Worm (Caenorhabditis elegans): ENCODE measurements around the gene T28F3.9.

The T28F3.9 gene

DNA sequence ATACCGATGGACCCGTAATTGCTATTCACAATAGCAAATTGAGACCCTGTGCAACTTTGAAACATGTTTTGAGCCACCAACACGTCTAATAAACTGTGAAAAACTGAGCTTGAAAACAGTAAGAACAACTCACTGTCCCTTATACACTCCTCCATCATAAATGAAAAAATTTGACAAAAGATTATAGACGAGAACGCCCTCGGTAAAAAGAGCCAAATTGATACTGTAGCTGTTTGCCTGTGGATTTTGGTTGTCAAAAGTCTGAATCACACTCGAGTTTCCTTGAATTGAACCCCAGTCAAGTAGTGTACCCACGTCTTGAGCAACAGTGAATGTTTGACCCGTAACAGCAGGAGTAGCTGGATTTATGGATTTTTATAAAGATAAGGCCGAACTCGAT is 32.7 kb downstream of the T28F3.9 start (continued):
- TF ChIP-seq zfh-2 (GFP tag; conservative IDR thresholded peaks at IDR 0.05), result no peak
- no peak for TF ChIP-seq ztf-28 (GFP tag; IDR thresholded peaks at IDR 0.05)
- TF ChIP-seq bed-2 (GFP tag; IDR thresholded peaks at IDR 0.05), result no peak

DNA sequence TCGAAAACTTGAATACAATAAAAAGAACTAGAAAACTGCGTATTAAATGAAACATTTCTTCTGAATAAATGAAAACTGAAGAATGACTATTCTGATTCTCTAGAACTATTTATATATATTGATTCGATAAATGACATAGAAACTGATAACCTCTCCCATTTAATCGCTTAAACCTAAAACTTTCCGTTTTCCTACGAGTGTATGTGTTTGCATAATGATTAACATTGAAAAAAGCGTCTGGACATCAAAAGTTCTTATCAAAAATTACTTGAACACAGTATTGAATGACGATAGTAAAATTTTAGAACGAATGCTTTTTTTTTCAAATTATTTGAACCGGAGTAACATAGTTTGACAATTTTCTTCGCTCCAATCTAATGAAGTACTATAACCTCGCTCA is 33.9 kb downstream of the T28F3.9 start, which contains the start of gene C49C3.9:
C49C3.9 (minus strand) TSS at position 136 of the 400 bp plus-strand sequence.
- TF ChIP-seq nhr-80 (tag; optimal IDR thresholded peaks at IDR 0.05), result peak; percentile 80
- no peak for TF ChIP-seq madf-8 (GFP tag; conservative IDR thresholded peaks at IDR 0.05)
- peak; percentile 20 for TF ChIP-seq ets-4 (GFP tag; optimal IDR thresholded peaks at IDR 0.05)

DNA sequence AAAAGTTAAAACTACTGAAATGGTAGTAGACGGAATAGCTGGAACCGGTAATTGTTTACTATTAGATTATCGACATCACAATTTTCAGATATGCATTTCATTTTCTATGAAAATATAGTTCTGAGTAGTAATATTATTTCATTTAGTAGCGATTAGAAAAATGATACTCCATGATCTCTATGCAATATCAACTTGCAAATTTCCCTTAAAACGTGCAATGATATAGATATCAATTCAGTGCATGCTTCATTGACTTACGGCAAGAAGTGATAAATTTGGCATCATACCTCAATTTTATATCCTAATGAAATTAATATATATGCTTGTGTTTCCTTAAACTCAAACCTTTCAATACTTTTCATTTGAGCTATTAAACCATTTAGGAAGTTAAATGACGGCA is 34.4 kb downstream of the T28F3.9 start, which contains the start of gene C49C3.21:
C49C3.21 (plus strand) TSS at position 301 of the 400 bp plus-strand sequence.
- TF ChIP-seq C06A6.2 (GFP tag; conservative IDR thresholded peaks at IDR 0.05), result no peak
- no peak for TF ChIP-seq him-1 (tag; optimal IDR thresholded peaks at IDR 0.05)

DNA sequence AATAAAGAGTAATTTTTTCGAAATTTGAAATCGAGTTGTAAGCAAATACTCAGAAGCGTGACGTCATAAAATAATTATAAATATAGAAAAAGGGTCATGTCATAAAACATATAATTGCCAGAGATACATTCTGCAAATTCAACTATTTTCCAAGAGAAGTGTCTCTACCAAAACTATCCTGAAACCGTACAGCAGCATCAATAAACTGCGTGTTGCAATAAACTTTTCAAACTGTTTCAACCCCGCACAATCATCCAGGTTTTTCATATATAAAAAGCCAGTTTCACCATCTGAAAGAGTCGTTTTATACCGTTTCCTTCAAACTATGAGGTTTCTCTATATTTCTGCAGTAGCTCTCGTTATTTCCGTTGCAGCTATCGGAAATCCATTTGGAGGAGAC is 35.2 kb downstream of the T28F3.9 start, which contains the start of gene C49C3.11:
C49C3.11 (plus strand) TSS at position 301 of the 400 bp plus-strand sequence.
- TF ChIP-seq egl-18 (GFP tag; IDR thresholded peaks at IDR 0.05) (no peak), ztf-3 (GFP tag; optimal IDR thresholded peaks at IDR 0.05) (no peak)

DNA sequence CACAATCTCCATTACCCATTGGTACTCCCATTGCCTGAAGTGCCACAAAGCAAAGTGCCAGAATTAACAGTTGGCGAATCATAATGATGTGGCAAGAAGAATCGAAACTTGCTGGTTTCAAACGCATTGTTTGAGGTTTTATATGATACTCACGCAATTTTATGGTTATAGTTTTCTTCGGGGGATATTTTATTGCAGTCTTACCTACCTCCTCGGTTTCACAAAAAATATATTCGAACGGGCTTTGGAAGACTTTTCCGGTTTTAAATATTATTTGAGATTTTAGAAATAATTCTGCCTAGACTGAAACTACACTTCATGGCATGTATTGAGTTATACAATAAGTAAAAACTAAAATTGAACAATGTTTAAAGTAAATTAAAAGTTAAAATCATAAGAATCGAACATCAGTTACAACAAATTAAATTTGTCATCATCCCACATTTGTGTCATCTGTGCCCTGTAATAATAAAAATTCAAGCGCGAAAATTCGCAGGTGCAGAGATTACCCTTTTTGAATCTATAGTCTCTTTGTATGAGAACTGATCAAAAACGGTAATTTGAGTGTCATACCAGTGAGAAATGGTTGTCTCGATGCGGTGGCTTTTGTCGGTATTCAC is 38.4 kb downstream of the T28F3.9 start, which contains the start of the genes clec-197 and clec-198:
clec-197 (minus strand) TSS at position 101 of the 620 bp plus-strand sequence.
clec-198 (plus strand) TSS at position 570 of the 620 bp plus-strand sequence.
- TF ChIP-seq hsf-1 (GFP tag; IDR thresholded peaks at IDR 0.05) (no peak), C17E4.6 (GFP tag; IDR thresholded peaks at IDR 0.05) (no peak)

DNA sequence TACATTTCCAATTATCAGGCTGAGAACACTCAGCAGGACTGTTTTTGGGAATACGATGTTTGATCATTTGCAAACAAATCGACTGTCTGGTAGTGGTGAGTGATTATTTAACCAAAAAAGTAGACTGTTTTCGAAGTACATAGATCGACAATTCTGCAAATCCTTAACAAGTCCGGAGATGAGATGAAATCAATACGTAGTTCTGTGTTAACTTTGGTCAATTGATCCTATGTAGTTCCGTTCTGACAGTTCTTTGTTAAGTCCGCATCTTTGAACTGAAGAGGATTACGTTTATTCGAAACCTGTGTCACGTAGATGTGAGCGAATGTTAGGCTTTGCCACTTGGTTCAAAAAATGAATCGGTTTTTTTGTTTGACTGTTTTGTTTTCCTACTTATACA is 43.3 kb downstream of the T28F3.9 start, which contains the start of gene clec-199:
clec-199 (plus strand) TSS at position 301 of the 400 bp plus-strand sequence.
- TF ChIP-seq ceh-27 (GFP tag; optimal IDR thresholded peaks at IDR 0.05) (no peak), ztf-18 (tag; optimal IDR thresholded peaks at IDR 0.05) (no peak), let-526 (GFP tag; IDR thresholded peaks at IDR 0.05) (no peak), Y79H2A.3 (GFP tag; conservative IDR thresholded peaks at IDR 0.05) (no peak), fkh-3 (tag; optimal IDR thresholded peaks at IDR 0.05) (no peak), nhr-90 (tag; optimal IDR thresholded peaks at IDR 0.05) (no peak), pha-4 (tag; optimal IDR thresholded peaks at IDR 0.05) (no peak), ceh-40 (GFP tag; IDR thresholded peaks at IDR 0.05) (no peak), T07F8.4 (tag; optimal IDR thresholded peaks at IDR 0.05) (no peak), C17E4.6 (GFP tag; IDR thresholded peaks at IDR 0.05) (no peak), snpc-3.4 (tag; optimal IDR thresholded peaks at IDR 0.05) (no peak), him-1 (tag; optimal IDR thresholded peaks at IDR 0.05) (no peak), nfyb-1 (GFP tag; IDR thresholded peaks at IDR 0.05) (no peak), lin-26 (GFP tag; IDR thresholded peaks at IDR 0.05) (no peak)

DNA sequence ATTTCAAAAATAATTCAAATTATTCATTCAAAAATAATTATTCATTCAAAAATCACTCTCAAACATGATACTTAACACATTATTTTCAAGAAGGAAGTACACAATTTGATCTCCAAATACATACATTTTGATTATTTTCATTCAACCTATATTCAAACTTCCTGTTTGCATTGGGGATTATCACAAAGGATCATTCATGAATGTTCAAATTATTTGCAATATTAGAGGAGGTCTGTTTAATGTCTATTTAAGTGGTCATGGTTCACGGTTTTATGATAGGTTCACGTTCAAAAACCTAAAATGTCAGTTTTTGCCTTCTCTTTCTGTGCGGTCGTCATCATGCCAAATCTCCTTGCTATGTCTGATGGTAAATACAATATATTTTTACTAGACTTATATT is 52.8 kb downstream of the T28F3.9 start, which contains the start of gene clec-202:
clec-202 (plus strand) TSS at position 301 of the 400 bp plus-strand sequence.
- no peak for TF ChIP-seq somi-1 (GFP tag; optimal IDR thresholded peaks at IDR 0.05)
- no peak for TF ChIP-seq ztf-25 (GFP tag; IDR thresholded peaks at IDR 0.05)
- no peak for TF ChIP-seq mxl-1 (tag; optimal IDR thresholded peaks at IDR 0.05)
- TF ChIP-seq tbp1 (GFP tag; optimal IDR thresholded peaks at IDR 0.05), result no peak
- no peak for TF ChIP-seq lin-26 (GFP tag; IDR thresholded peaks at IDR 0.05)
- TF ChIP-seq F33H1.4 (GFP tag; IDR thresholded peaks at IDR 0.05), result no peak
- TF ChIP-seq athp-1 (tag; optimal IDR thresholded peaks at IDR 0.05), result no peak
- no peak for TF ChIP-seq F52B5.7 (tag; optimal IDR thresholded peaks at IDR 0.05)
